Worm (Caenorhabditis elegans): ENCODE measurements around the gene C27B7.2.

DNA sequence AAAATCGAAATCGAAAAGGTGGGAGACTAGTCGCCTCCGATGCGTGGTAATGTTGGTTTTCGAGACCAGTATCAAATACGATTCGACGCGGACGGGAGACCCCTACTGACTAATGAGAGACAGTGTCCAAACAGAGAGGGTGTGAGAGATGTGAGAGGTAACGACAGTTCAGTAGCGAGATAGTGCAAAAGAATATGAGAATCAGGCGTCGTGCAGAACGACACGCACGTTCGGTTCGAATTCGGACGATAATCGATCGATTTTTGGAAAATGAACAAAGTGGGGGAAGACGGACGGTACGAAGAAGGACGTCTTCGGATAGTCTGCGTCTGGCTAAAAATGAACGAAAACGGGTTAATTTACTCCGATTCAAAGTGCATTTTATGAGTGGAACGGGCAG lies 29.3 kb downstream of the C27B7.2 start, which contains the start of gene D1046.16:
- TF ChIP-seq him-1 (tag; optimal IDR thresholded peaks at IDR 0.05) (no peak), W03F9.2 (tag; optimal IDR thresholded peaks at IDR 0.05) (peak; percentile 4), dao-5 (tag; optimal IDR thresholded peaks at IDR 0.05) (no peak)

All from whole organism, L4/young adult.